Worm (Caenorhabditis elegans): ENCODE results near the gene clec-215.

DNA sequence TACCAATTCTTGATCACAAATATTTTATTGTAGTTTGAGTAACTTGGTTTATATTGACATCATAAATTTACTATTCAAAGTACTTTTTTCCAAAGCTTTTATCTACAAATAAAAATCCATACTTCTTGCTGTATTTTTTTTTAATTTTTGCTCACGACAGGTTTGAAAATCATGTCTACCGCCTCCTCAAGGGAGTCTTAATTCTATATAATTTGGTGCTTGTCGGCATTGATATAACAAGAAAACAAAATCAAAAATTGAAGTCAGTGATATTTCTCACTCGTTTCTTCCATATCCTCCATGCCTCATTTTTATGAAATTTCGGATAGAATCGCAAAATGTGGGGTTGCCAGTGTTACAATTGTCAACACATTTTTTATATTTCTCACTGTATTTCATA lies 33.3 kb downstream of the clec-215 start, which contains the start of gene str-47:
- no peak for TF ChIP-seq flt-1 (GFP tag; IDR thresholded peaks at IDR 0.05)
- TF ChIP-seq ztf-23 (GFP tag; IDR thresholded peaks at IDR 0.05), result no peak

All from whole organism, midembryonic.